Worm (Caenorhabditis elegans) whole organism, L4 larva: Measurements from ENCODE around the gene C02F12.8.

ENCODE experiments used
- D1046.2 ChIP-seq: fragments of 200-800 bp; sonication (Bioruptor generic); IDR thresholded peaks from 2 replicates; pipeline ENCODE4 v1.3.6; 2022; ENCODE audit warnings: missing genetic modification characterization, missing compliant biosample characterization
- F10B5.3 ChIP-seq: sonication (generic microtip); optimal IDR thresholded peaks from 2 replicates; lab custom pipeline; 2016; ENCODE audit warnings: mild to moderate bottlenecking, missing genetic modification characterization, missing compliant biosample characterization
- T20F7.1 ChIP-seq: fragments of 200-800 bp; sonication (Bioruptor generic); optimal IDR thresholded peaks from 2 replicates; lab custom pipeline; 2018; ENCODE audit warnings: mild to moderate bottlenecking, missing genetic modification characterization, missing compliant biosample characterization
- T26A8.4 ChIP-seq: fragments of 200-800 bp; sonication (Bioruptor generic); IDR thresholded peaks from 2 replicates; pipeline ENCODE4 v1.3.6; 2022; ENCODE audit warnings: missing genetic modification characterization, missing compliant biosample characterization
- Y105C5A.15 ChIP-seq: fragments of 200-800 bp; sonication (Bioruptor generic); IDR thresholded peaks from 2 replicates; pipeline ENCODE4 v1.3.6; 2022; ENCODE audit warnings: missing genetic modification characterization, missing compliant biosample characterization
- Y48G9A.11 ChIP-seq: fragments of 200-800 bp; sonication (Bioruptor generic); IDR thresholded peaks from 2 replicates; pipeline ENCODE4 v1.3.6; 2022; ENCODE audit warnings: missing genetic modification reagents, missing genetic modification characterization, missing compliant biosample characterization
- Y75B8A.6 ChIP-seq: fragments of 200-800 bp; sonication (Bioruptor generic); IDR thresholded peaks from 2 replicates; pipeline ENCODE4 v1.3.6; 2022; ENCODE audit warnings: missing genetic modification reagents, missing genetic modification characterization, missing compliant biosample characterization
- ZK337.2 ChIP-seq: fragments of 200-800 bp; sonication (Bioruptor generic); IDR thresholded peaks from 2 replicates; pipeline ENCODE4 v1.3.6; 2022; ENCODE audit warnings: missing genetic modification reagents, missing genetic modification characterization, missing compliant biosample characterization
- ZK546.5 ChIP-seq, 2 experiments: sonication (generic microtip); optimal IDR thresholded peaks; 2 replicates each; lab custom pipeline; 2017; ENCODE audit warnings: missing biosample characterization in 2 of 2, missing genetic modification characterization in 2 of 2
- attf-4 ChIP-seq: sonication (generic microtip); optimal IDR thresholded peaks from 3 replicates; lab custom pipeline; 2017; ENCODE audit warnings: missing biosample characterization, missing genetic modification characterization
- ceh-28 ChIP-seq: fragments of 150-350 bp; optimal IDR thresholded peaks from 2 replicates; lab custom pipeline; 2014; ENCODE audit warnings: missing biosample characterization, missing genetic modification reagents, missing genetic modification characterization
- ceh-32 ChIP-seq: sonication (generic microtip); optimal IDR thresholded peaks from 2 replicates; lab custom pipeline; 2016; ENCODE audit warnings: mild to moderate bottlenecking, missing genetic modification characterization, missing compliant biosample characterization; ENCODE audit not compliant: poor library complexity
- ceh-44 ChIP-seq: fragments of 200-800 bp; sonication (Bioruptor generic); IDR thresholded peaks from 2 replicates; pipeline ENCODE4 v1.3.6; 2022; ENCODE audit warnings: missing genetic modification reagents, missing genetic modification characterization, missing compliant biosample characterization
- ceh-62 ChIP-seq: sonication (generic microtip); optimal IDR thresholded peaks from 2 replicates; lab custom pipeline; 2017; ENCODE audit warnings: missing biosample characterization, missing genetic modification characterization
- ceh-82 ChIP-seq: sonication (generic microtip); optimal IDR thresholded peaks from 2 replicates; lab custom pipeline; 2017; ENCODE audit warnings: missing biosample characterization, missing genetic modification characterization
- ces-1 ChIP-seq: fragments of 150-350 bp; sonication (generic microtip); optimal IDR thresholded peaks from 4 replicates; lab custom pipeline; 2014; ENCODE audit warnings: missing biosample characterization, missing genetic modification reagents, missing genetic modification characterization
- cey-2 ChIP-seq: sonication (generic microtip); optimal IDR thresholded peaks from 3 replicates; lab custom pipeline; 2017; ENCODE audit warnings: missing genetic modification characterization, mild to moderate bottlenecking, missing compliant biosample characterization, antibody characterized with exemption, borderline replicate concordance; ENCODE audit not compliant: insufficient read depth
- ctbp-1 ChIP-seq: fragments of 200-800 bp; sonication (Bioruptor generic); IDR thresholded peaks from 2 replicates; pipeline ENCODE4 v1.3.6; 2022; ENCODE audit warnings: missing genetic modification reagents, missing genetic modification characterization, missing compliant biosample characterization
- daf-19 ChIP-seq: fragments of 200-800 bp; sonication (Bioruptor generic); conservative IDR thresholded peaks from 2 replicates; pipeline ENCODE4 v1.3.6; 2022; ENCODE audit warnings: missing genetic modification characterization, missing compliant biosample characterization
- daf-8 ChIP-seq: fragments of 200-800 bp; sonication (Bioruptor generic); IDR thresholded peaks from 2 replicates; pipeline ENCODE4 v1.3.6; 2022; ENCODE audit warnings: missing genetic modification characterization, missing compliant biosample characterization
- dmd-6 ChIP-seq: fragments of 200-800 bp; sonication (Bioruptor generic); IDR thresholded peaks from 2 replicates; pipeline ENCODE4 v1.3.6; 2022; ENCODE audit warnings: missing genetic modification reagents, missing genetic modification characterization, missing compliant biosample characterization
- dmd-8 ChIP-seq: fragments of 200-800 bp; sonication (Bioruptor generic); IDR thresholded peaks from 2 replicates; pipeline ENCODE4 v1.3.6; 2022; ENCODE audit warnings: missing genetic modification characterization, missing compliant biosample characterization
- duxl-1 ChIP-seq: sonication (generic microtip); optimal IDR thresholded peaks from 2 replicates; lab custom pipeline; 2016; ENCODE audit warnings: mild to moderate bottlenecking, missing genetic modification characterization, moderate library complexity, missing compliant biosample characterization; ENCODE audit not compliant: poor library complexity
- hif-1 ChIP-seq, 2 experiments: sonication (generic microtip); optimal IDR thresholded peaks; 2 replicates each; lab custom pipeline; 2016 to 2017; ENCODE audit warnings: missing compliant biosample characterization in 2 of 2, missing genetic modification characterization in 2 of 2, missing genetic modification reagents in 2 of 2, missing genotype in 2 of 2, mild to moderate bottlenecking in 1 of 2
- hlh-11 ChIP-seq: fragments of 200-800 bp; sonication (Bioruptor generic); optimal IDR thresholded peaks from 2 replicates; lab custom pipeline; 2018; ENCODE audit warnings: mild to moderate bottlenecking, missing genetic modification characterization, missing compliant biosample characterization
- hlh-30 ChIP-seq: sonication (generic microtip); optimal IDR thresholded peaks from 2 replicates; lab custom pipeline; 2017; ENCODE audit warnings: antibody characterized with exemption, mild to moderate bottlenecking, missing genetic modification characterization, missing compliant biosample characterization; ENCODE audit not compliant: insufficient read depth
- lim-7 ChIP-seq: fragments of 200-800 bp; sonication (Bioruptor generic); IDR thresholded peaks from 2 replicates; pipeline ENCODE4 v1.3.6; 2022; ENCODE audit warnings: missing genetic modification characterization, missing compliant biosample characterization
- lsy-2 ChIP-seq, 2 experiments: fragments of 150-350 bp in 1 of 2; sonication (generic microtip) in 1 of 2; optimal IDR thresholded peaks; 2 replicates each; lab custom pipeline; 2014 to 2017; ENCODE audit warnings: missing biosample characterization in 2 of 2, missing genetic modification characterization in 2 of 2
- madf-9 ChIP-seq: fragments of 200-800 bp; sonication (Bioruptor generic); conservative IDR thresholded peaks from 2 replicates; pipeline ENCODE4 v1.3.6; 2022; ENCODE audit warnings: missing genetic modification reagents, missing genetic modification characterization, missing compliant biosample characterization
- mdl-1 ChIP-seq, 2 experiments: fragments of 150-350 bp in 1 of 2; sonication (generic microtip) in 1 of 2; optimal IDR thresholded peaks; 2 replicates each; lab custom pipeline; 2014 to 2017; ENCODE audit warnings: missing biosample characterization in 2 of 2, missing genetic modification characterization in 2 of 2
- mxl-3 ChIP-seq: fragments of 200-800 bp; sonication (Bioruptor generic); optimal IDR thresholded peaks from 2 replicates; lab custom pipeline; 2018; ENCODE audit warnings: mild to moderate bottlenecking, missing genetic modification characterization, missing compliant biosample characterization
- nhr-102 ChIP-seq: sonication (generic microtip); optimal IDR thresholded peaks from 2 replicates; lab custom pipeline; 2016; ENCODE audit warnings: mild to moderate bottlenecking, missing genetic modification characterization, moderate library complexity, missing compliant biosample characterization
- nhr-11 ChIP-seq: fragments of 150-350 bp; optimal IDR thresholded peaks from 2 replicates; lab custom pipeline; 2014; ENCODE audit warnings: missing biosample characterization, missing genetic modification characterization
- nhr-25 ChIP-seq: sonication (generic microtip); optimal IDR thresholded peaks from 2 replicates; lab custom pipeline; 2017; ENCODE audit warnings: missing genetic modification characterization, mild to moderate bottlenecking, missing compliant biosample characterization, antibody characterized with exemption, moderate library complexity, borderline replicate concordance; ENCODE audit not compliant: insufficient read depth
- nhr-48 ChIP-seq: sonication (generic microtip); optimal IDR thresholded peaks from 2 replicates; lab custom pipeline; 2016; ENCODE audit warnings: mild to moderate bottlenecking, missing genetic modification characterization, missing compliant biosample characterization
- nhr-6 ChIP-seq: fragments of 150-350 bp; optimal IDR thresholded peaks from 2 replicates; lab custom pipeline; 2014; ENCODE audit warnings: missing biosample characterization, missing genetic modification characterization
- pha-4 ChIP-seq, 2 experiments: fragments of 150-350 bp in 1 of 2; fragments of 200-800 bp in 1 of 2; sonication (Bioruptor generic) in 1 of 2; IDR thresholded peaks in 1 of 2; optimal IDR thresholded peaks in 1 of 2; 2 replicates each; pipeline versions ENCODE4 v1.3.6 to Lab custom; 2014 to 2022; ENCODE audit warnings: missing genetic modification characterization in 2 of 2, missing genetic modification reagents in 2 of 2, missing biosample characterization in 1 of 2, missing compliant biosample characterization in 1 of 2
- php-3 ChIP-seq: fragments of 200-800 bp; sonication (Bioruptor generic); IDR thresholded peaks from 2 replicates; pipeline ENCODE4 v1.3.6; 2022; ENCODE audit warnings: missing genetic modification reagents, missing genetic modification characterization, missing compliant biosample characterization
- rbr-2 ChIP-seq: sonication (generic microtip); optimal IDR thresholded peaks from 2 replicates; lab custom pipeline; 2016; ENCODE audit warnings: missing genotype, missing genetic modification characterization, missing compliant biosample characterization
- sdz-12 ChIP-seq: fragments of 200-800 bp; sonication (Bioruptor generic); optimal IDR thresholded peaks from 2 replicates; lab custom pipeline; 2018; ENCODE audit warnings: mild to moderate bottlenecking, missing genetic modification characterization, missing compliant biosample characterization
- skn-1 ChIP-seq: fragments of 150-350 bp; optimal IDR thresholded peaks from 2 replicates; lab custom pipeline; 2014; ENCODE audit warnings: missing biosample characterization, missing genetic modification characterization
- snpc-1.2 ChIP-seq: fragments of 200-800 bp; sonication (Bioruptor generic); IDR thresholded peaks from 2 replicates; pipeline ENCODE4 v1.3.6; 2022; ENCODE audit warnings: missing genetic modification reagents, missing genetic modification characterization, missing compliant biosample characterization
- spr-1 ChIP-seq: sonication (generic microtip); optimal IDR thresholded peaks from 2 replicates; lab custom pipeline; 2016; ENCODE audit warnings: mild to moderate bottlenecking, missing genetic modification characterization, missing compliant biosample characterization
- spr-3 ChIP-seq: fragments of 200-800 bp; sonication (Bioruptor generic); optimal IDR thresholded peaks from 2 replicates; lab custom pipeline; 2018; ENCODE audit warnings: mild to moderate bottlenecking, missing genetic modification characterization, missing compliant biosample characterization
- unc-39 ChIP-seq: sonication (generic microtip); optimal IDR thresholded peaks from 2 replicates; lab custom pipeline; 2017; ENCODE audit warnings: missing biosample characterization, missing genetic modification characterization
- zag-1 ChIP-seq: fragments of 150-350 bp; optimal IDR thresholded peaks from 2 replicates; lab custom pipeline; 2014; ENCODE audit warnings: missing biosample characterization, missing genetic modification characterization
- zfp-3 ChIP-seq: fragments of 200-800 bp; sonication (Bioruptor generic); conservative IDR thresholded peaks from 2 replicates; pipeline ENCODE4 v1.3.6; 2022; ENCODE audit warnings: missing genetic modification reagents, missing genetic modification characterization, missing compliant biosample characterization
- zip-11 ChIP-seq: fragments of 200-800 bp; sonication (Bioruptor generic); IDR thresholded peaks from 2 replicates; pipeline ENCODE4 v1.3.6; 2022; ENCODE audit warnings: missing genetic modification characterization, missing compliant biosample characterization
- ztf-7 ChIP-seq: fragments of 150-350 bp; optimal IDR thresholded peaks from 2 replicates; lab custom pipeline; 2014; ENCODE audit warnings: missing biosample characterization, missing genetic modification characterization

C02F12.8 gene

DNA sequence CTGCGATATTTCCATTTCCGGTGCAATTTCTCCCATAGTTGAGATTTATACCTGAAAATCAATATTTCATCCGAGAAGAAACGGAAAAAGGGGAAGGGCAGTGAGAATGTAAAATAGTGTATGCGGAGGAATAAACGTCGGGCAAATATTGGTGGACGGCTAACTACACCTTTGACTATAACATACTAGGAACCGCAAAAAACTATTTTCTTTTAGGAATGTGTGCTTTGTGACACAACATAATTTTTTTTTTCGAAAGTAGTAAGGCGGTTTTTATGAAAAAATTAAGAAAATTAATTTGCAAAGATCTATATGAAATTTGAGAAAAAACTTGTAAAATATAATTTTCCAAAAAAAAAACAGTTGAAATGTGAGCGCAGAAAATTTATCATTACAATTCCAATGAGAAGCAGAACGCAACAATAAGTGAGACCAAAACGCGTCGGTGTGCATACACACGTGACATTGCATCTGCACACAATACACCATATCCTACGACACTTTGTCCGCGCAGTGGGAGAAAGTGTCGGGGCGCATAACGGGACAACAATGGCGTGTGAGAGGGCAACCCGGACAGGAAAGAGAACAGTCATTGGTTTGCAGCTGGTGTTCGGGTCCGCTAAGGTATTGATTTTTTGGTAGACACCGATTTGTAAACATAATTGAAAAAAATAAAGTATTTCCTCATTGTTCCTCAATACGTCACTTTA lies 42.8 kb downstream of the C02F12.8 start, which contains the start of the genes sax-1 and R11G1.2:
Gene sax-1, minus strand, starts transcription at position 51 of the 710 bp plus-strand sequence.
Gene R11G1.2, plus strand, starts transcription at position 515 of the 710 bp plus-strand sequence.
- TF ChIP-seq spr-1 (no peak), ctbp-1 (GFP tag; lab: Robert Waterston, UW) (no peak), mxl-3 (GFP tag; lab: Kevin White, UChicago) (peak; percentile 40), rbr-2 (tag; lab: Kevin White, UChicago) (peak; percentile 64), nhr-48 (peak; percentile 29), ceh-62 (tag; lab: Kevin White, UChicago) (no peak), hif-1 (tag; optimal IDR thresholded peaks at IDR 0.05; lab: Kevin White, UChicago) (no peak), daf-19 (no peak), nhr-6 (peak; percentile 34), zfp-3 (GFP tag; lab: Robert Waterston, UW) (no peak), hlh-30 (tag; lab: Kevin White, UChicago) (peak; percentile 97), dmd-6 (GFP tag; lab: Robert Waterston, UW) (peak; percentile 55), D1046.2 (no peak), zip-11 (no peak), skn-1 (tag; lab: Kevin White, UChicago) (no peak), nhr-25 (tag; lab: Kevin White, UChicago) (peak; percentile 25), dmd-8 (GFP tag; lab: Robert Waterston, UW) (no peak), lim-7 (GFP tag; lab: Robert Waterston, UW) (no peak), daf-8 (GFP tag; lab: Robert Waterston, UW) (no peak), spr-3 (GFP tag; lab: Kevin White, UChicago) (no peak), cey-2 (tag; lab: Kevin White, UChicago) (no peak), pha-4 (GFP tag; IDR thresholded peaks at IDR 0.05; lab: Robert Waterston, UW) (no peak), pha-4 (tag; optimal IDR thresholded peaks at IDR 0.05; lab: Kevin White, UChicago) (no peak), madf-9 (GFP tag; lab: Robert Waterston, UW) (0 out of 2 replicates have a peak, but pooled peaks have one; percentile 16), nhr-102 (tag; lab: Kevin White, UChicago) (no peak), lsy-2 (tag; optimal IDR thresholded peaks at IDR 0.05; lab: Kevin White, UChicago) (peak in 1 of 2 experiments; percentile 70), Y75B8A.6 (no peak), T20F7.1 (GFP tag; lab: Kevin White, UChicago) (no peak), hlh-11 (tag; lab: Kevin White, UChicago) (peak; percentile 69), mdl-1 (tag; optimal IDR thresholded peaks at IDR 0.05; lab: Kevin White, UChicago) (peak; percentile 33 to 88), zag-1 (tag; lab: Kevin White, UChicago) (no peak), ces-1 (GFP tag; lab: Kevin White, UChicago) (no peak), ceh-44 (GFP tag; lab: Robert Waterston, UW) (no peak), duxl-1 (tag; lab: Kevin White, UChicago) (no peak), ceh-82 (tag; lab: Kevin White, UChicago) (no peak), T26A8.4 (peak; percentile 43; the same call in 1 of the 2 replicates), ceh-32 (tag; lab: Kevin White, UChicago) (no peak), F10B5.3 (tag; lab: Kevin White, UChicago) (no peak), Y105C5A.15 (GFP tag; lab: Robert Waterston, UW) (no peak), ZK337.2 (no peak), sdz-12 (GFP tag; lab: Kevin White, UChicago) (no peak), ceh-28 (no peak), nhr-11 (no peak), unc-39 (no peak), ZK546.5 (tag; optimal IDR thresholded peaks at IDR 0.05; lab: Kevin White, UChicago) (no peak), php-3 (GFP tag; lab: Robert Waterston, UW) (no peak), ztf-7 (peak; percentile 56), Y48G9A.11 (no peak), snpc-1.2 (GFP tag; lab: Robert Waterston, UW) (no peak), attf-4 (tag; lab: Kevin White, UChicago) (no peak)
